Fruit fly (Drosophila melanogaster): ENCODE results near the gene Btk.
A peak's percentile ranks its signal among the peaks of the same experiment; 100 is the strongest.

Gene Btk

DNA sequence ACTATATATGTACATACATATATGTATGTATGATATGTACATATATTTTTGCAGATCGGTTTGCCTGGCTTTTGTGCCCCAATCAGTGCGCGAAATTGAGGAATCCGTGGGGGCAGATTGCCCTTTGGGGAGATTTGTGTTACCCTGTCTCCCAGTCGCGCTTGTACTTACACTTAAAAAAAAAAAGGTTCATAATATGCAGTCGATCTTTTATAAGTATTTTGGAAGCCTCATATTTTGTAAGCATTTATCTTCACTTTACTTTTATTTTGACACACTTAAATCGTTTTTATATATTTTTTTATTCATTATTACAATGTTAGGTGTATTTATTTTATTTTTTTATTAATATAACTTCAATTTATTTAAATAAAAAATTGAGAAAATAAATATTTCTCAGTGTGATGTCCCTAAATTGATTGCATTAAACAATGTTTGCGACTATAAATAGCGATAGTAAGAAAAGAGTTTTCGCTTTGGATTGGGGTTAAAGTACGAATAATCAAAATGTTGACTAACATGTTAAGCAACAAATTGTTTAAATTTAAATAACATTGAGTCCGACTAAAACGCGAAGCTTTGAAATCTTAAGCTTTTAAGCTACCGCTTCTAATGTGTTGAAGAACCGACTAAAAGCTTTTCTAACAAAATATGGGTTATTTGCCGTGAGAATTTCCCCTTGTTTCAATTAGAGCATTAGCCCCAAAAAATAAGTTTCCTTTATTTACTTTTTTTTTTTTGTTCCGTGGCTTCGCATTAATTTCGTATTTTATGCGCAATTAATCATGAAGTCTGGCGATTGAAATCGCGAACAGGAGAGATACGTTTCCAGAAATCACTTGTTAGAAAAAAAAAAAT, 25.8 kb upstream of the Btk start (continued):
- TF ChIP-seq CG13287 (GFP tag; IDR thresholded peaks at IDR 0.05; ENCODE audit: partially characterized antibody) (peak; percentile 8; the same call in 1 of the 2 replicates), CG2678 (tag; optimal IDR thresholded peaks at IDR 0.05) (peak; percentile 59), ERR (GFP tag; optimal IDR thresholded peaks at IDR 0.05) (no peak), CG15696 (tag; optimal IDR thresholded peaks at IDR 0.05) (no peak), CG12942 (GFP tag; optimal IDR thresholded peaks at IDR 0.05) (no peak), CG10366 (GFP tag; IDR thresholded peaks at IDR 0.05) (no peak), Poxn (GFP tag; IDR thresholded peaks at IDR 0.05) (no peak), CG15269 (tag; optimal IDR thresholded peaks at IDR 0.05) (peak; percentile 53), CG4360 (GFP tag; IDR thresholded peaks at IDR 0.05) (no peak), gem (tag; optimal IDR thresholded peaks at IDR 0.05) (peak; percentile 61), Max (GFP tag; optimal IDR thresholded peaks at IDR 0.05) (no peak), corto (GFP tag; optimal IDR thresholded peaks at IDR 0.05) (no peak), CTCF (GFP tag; optimal IDR thresholded peaks at IDR 0.05) (peak; percentile 34), fd102C (GFP tag; optimal IDR thresholded peaks at IDR 0.05) (no peak), D19B (GFP tag; optimal IDR thresholded peaks at IDR 0.05) (no peak), CG17359 (tag; optimal IDR thresholded peaks at IDR 0.05) (peak; percentile 39), repo (GFP tag; optimal IDR thresholded peaks at IDR 0.05) (no peak), dimm (GFP tag; IDR thresholded peaks at IDR 0.05) (no peak), BEAF-32 (GFP tag; optimal IDR thresholded peaks at IDR 0.05) (no peak), CG17385 (GFP tag; optimal IDR thresholded peaks at IDR 0.05) (peak; percentile 3), disco-r (GFP tag; optimal IDR thresholded peaks at IDR 0.05) (no peak), Fer2 (tag; optimal IDR thresholded peaks at IDR 0.05) (no peak), C15 (GFP tag; IDR thresholded peaks at IDR 0.05) (no peak), CG15601 (tag; optimal IDR thresholded peaks at IDR 0.05) (no peak), slp2 (GFP tag; optimal IDR thresholded peaks at IDR 0.05) (no peak), CG6765 (GFP tag; optimal IDR thresholded peaks at IDR 0.05) (peak; percentile 3), CG11504 (tag; optimal IDR thresholded peaks at IDR 0.05) (peak; percentile 71), CG15514 (GFP tag; optimal IDR thresholded peaks at IDR 0.05) (no peak), Lpt (GFP tag; optimal IDR thresholded peaks at IDR 0.05) (no peak), Blimp-1 (GFP tag; optimal IDR thresholded peaks at IDR 0.05) (peak; percentile 13), Bteb2 (GFP tag; optimal IDR thresholded peaks at IDR 0.05) (no peak), hb (GFP tag; IDR thresholded peaks at IDR 0.05; ENCODE audit: partially characterized antibody) (no peak), caup (GFP tag; optimal IDR thresholded peaks at IDR 0.05; ENCODE audit: severe bottlenecking) (no peak), wor (GFP tag; IDR thresholded peaks at IDR 0.05) (no peak), CG15479 (GFP tag; optimal IDR thresholded peaks at IDR 0.05) (no peak), kni (GFP tag; optimal IDR thresholded peaks at IDR 0.05) (no peak), Mrtf (GFP tag; IDR thresholded peaks at IDR 0.05) (no peak), E2f1 (GFP tag; IDR thresholded peaks at IDR 0.05) (no peak), grau (tag; optimal IDR thresholded peaks at IDR 0.05) (peak; percentile 30), CG2875 (GFP tag; optimal IDR thresholded peaks at IDR 0.05) (no peak), sima (GFP tag; optimal IDR thresholded peaks at IDR 0.05) (no peak), bowl (GFP tag; IDR thresholded peaks at IDR 0.05) (no peak), vvl (GFP tag; IDR thresholded peaks at IDR 0.05) (peak; percentile 55; the same call in 1 of the 2 replicates), Hmr (GFP tag; optimal IDR thresholded peaks at IDR 0.05) (peak; percentile 60), tgo (GFP tag; IDR thresholded peaks at IDR 0.05) (peak; percentile 28; the same call in 1 of the 3 replicates), Atf3 (GFP tag; optimal IDR thresholded peaks at IDR 0.05) (no peak), CG33557 (GFP tag; optimal IDR thresholded peaks at IDR 0.05) (no peak), CG8924 (tag; optimal IDR thresholded peaks at IDR 0.05) (peak; percentile 19), CG18619 (GFP tag; optimal IDR thresholded peaks at IDR 0.05) (no peak)

Measured in whole organism, embryonic.